Fruit fly (Drosophila melanogaster): ENCODE data around the gene cno.

The cno gene

dm6 chr3R:5209481-5209880 lies 7.8 kb downstream of the cno start (continued):
- peak; percentile 78 to 84 for TF ChIP-seq ss (GFP tag; optimal IDR thresholded peaks at IDR 0.05)
- peak; percentile 52 for TF ChIP-seq vri (GFP tag; optimal IDR thresholded peaks at IDR 0.05)
- TF ChIP-seq CG32006 (GFP tag; optimal IDR thresholded peaks at IDR 0.05), result peak; percentile 94
- peak; percentile 86 for TF ChIP-seq CG31627 (GFP tag; optimal IDR thresholded peaks at IDR 0.05)
- TF ChIP-seq cyc (GFP tag; optimal IDR thresholded peaks at IDR 0.05), result peak; percentile 85
- peak; percentile 83 for TF ChIP-seq CG10631 (GFP tag; optimal IDR thresholded peaks at IDR 0.05)
- TF ChIP-seq dsx (GFP tag; optimal IDR thresholded peaks at IDR 0.05; ENCODE audit: poor library complexity, severe bottlenecking), result peak; percentile 76
- peak; percentile 83 for TF ChIP-seq CG11762 (GFP tag; optimal IDR thresholded peaks at IDR 0.05; ENCODE audit: insufficient read depth)
- peak; percentile 89 for TF ChIP-seq CG6792 (GFP tag; optimal IDR thresholded peaks at IDR 0.05)
- TF ChIP-seq CG9139 (GFP tag; optimal IDR thresholded peaks at IDR 0.05), result peak; percentile 74
- peak; percentile 97 for TF ChIP-seq Eip78C (GFP tag)
- TF ChIP-seq achi (GFP tag; optimal IDR thresholded peaks at IDR 0.05), result peak; percentile 91
- TF ChIP-seq CG4318 (GFP tag; optimal IDR thresholded peaks at IDR 0.05), result peak; percentile 85
- TF ChIP-seq CG10669 (GFP tag; optimal IDR thresholded peaks at IDR 0.05), result peak; percentile 86
- peak; percentile 88 for TF ChIP-seq Lpt (GFP tag; optimal IDR thresholded peaks at IDR 0.05)
- peak; percentile 94 for TF ChIP-seq CG3919 (GFP tag; optimal IDR thresholded peaks at IDR 0.05)
- TF ChIP-seq fd85E (GFP tag; optimal IDR thresholded peaks at IDR 0.05), result peak; percentile 76
- peak; percentile 73 for TF ChIP-seq Sox102F (GFP tag; optimal IDR thresholded peaks at IDR 0.05)
- peak; percentile 84 for TF ChIP-seq CG3032 (tag; optimal IDR thresholded peaks at IDR 0.05)
- peak; percentile 64 for TF ChIP-seq Ets21C (GFP tag; optimal IDR thresholded peaks at IDR 0.05)
- peak; percentile 86 for TF ChIP-seq CG8632 (GFP tag; optimal IDR thresholded peaks at IDR 0.05)
- TF ChIP-seq Smox (GFP tag; optimal IDR thresholded peaks at IDR 0.05), result peak; percentile 64

- peak; percentile 65 for TF ChIP-seq fkh (GFP tag; optimal IDR thresholded peaks at IDR 0.05)
- TF ChIP-seq CG34406 (GFP tag; optimal IDR thresholded peaks at IDR 0.05), result no peak
These were observed 9.2 kb downstream of the cno start for dm6 chr3R:5208115-5208365.

dm6 chr3R:5207277-5208114 lies 9.8 kb downstream of the cno start:
- peak; percentile 63 for TF ChIP-seq fkh (GFP tag; optimal IDR thresholded peaks at IDR 0.05)
- TF ChIP-seq Met (GFP tag; optimal IDR thresholded peaks at IDR 0.05), result no peak
- TF ChIP-seq vri (GFP tag; optimal IDR thresholded peaks at IDR 0.05), result peak; percentile 23

dm6 chr3R:5205319-5206033 lies 11.8 kb downstream of the cno start:
- no peak for TF ChIP-seq fd59A (GFP tag; optimal IDR thresholded peaks at IDR 0.05)
- TF ChIP-seq CG3919 (GFP tag; optimal IDR thresholded peaks at IDR 0.05), result no peak
- TF ChIP-seq CG7368 (GFP tag; optimal IDR thresholded peaks at IDR 0.05), result no peak
- TF ChIP-seq CG10631 (GFP tag; optimal IDR thresholded peaks at IDR 0.05), result no peak
- no peak for TF ChIP-seq Hr39 (GFP tag; optimal IDR thresholded peaks at IDR 0.05)
- no peak for TF ChIP-seq fd85E (GFP tag; optimal IDR thresholded peaks at IDR 0.05)
- peak; percentile 57; the same call in 2 of the 3 replicates for TF ChIP-seq eg (GFP tag; IDR thresholded peaks at IDR 0.05)
- TF ChIP-seq fkh (GFP tag; optimal IDR thresholded peaks at IDR 0.05), result no peak
- TF ChIP-seq CG10669 (GFP tag; optimal IDR thresholded peaks at IDR 0.05), result no peak
- TF ChIP-seq Lpt (GFP tag; optimal IDR thresholded peaks at IDR 0.05), result peak; percentile 37
- no peak for TF ChIP-seq acj6 (GFP tag; optimal IDR thresholded peaks at IDR 0.05)
- peak; percentile 34 for TF ChIP-seq CG6276 (GFP tag; optimal IDR thresholded peaks at IDR 0.05)
- TF ChIP-seq net (GFP tag; optimal IDR thresholded peaks at IDR 0.05), result peak; percentile 11
- no peak for TF ChIP-seq CG16779 (tag; optimal IDR thresholded peaks at IDR 0.05)
- TF ChIP-seq dac (GFP tag; optimal IDR thresholded peaks at IDR 0.05), result no peak
- TF ChIP-seq CG4318 (GFP tag; optimal IDR thresholded peaks at IDR 0.05), result no peak
- no peak; the same call in 1 of the 2 replicates for TF ChIP-seq Gug (GFP tag; IDR thresholded peaks at IDR 0.05)
- TF ChIP-seq Sox14 (GFP tag; optimal IDR thresholded peaks at IDR 0.05), result no peak
- no peak for TF ChIP-seq CG8319 (GFP tag; optimal IDR thresholded peaks at IDR 0.05)
- no peak for TF ChIP-seq Hr4 (GFP tag; optimal IDR thresholded peaks at IDR 0.05)
- TF ChIP-seq CG32006 (GFP tag; optimal IDR thresholded peaks at IDR 0.05), result no peak
- no peak for TF ChIP-seq CG11762 (GFP tag; optimal IDR thresholded peaks at IDR 0.05; ENCODE audit: insufficient read depth)
- TF ChIP-seq esn (GFP tag; optimal IDR thresholded peaks at IDR 0.05), result no peak
- TF ChIP-seq CG8632 (GFP tag; optimal IDR thresholded peaks at IDR 0.05), result no peak
- peak; percentile 24; the same call in 1 of the 2 replicates for TF ChIP-seq CG15336 (GFP tag; IDR thresholded peaks at IDR 0.05)
- TF ChIP-seq CG6163 (GFP tag; IDR thresholded peaks at IDR 0.05), result peak; percentile 50; the same call in 1 of the 3 replicates
